Worm (Caenorhabditis elegans) whole organism, young adult: ENCODE results near the gene K12D12.4.
"Not testable (repeated sequence)": the region's sequence is repeated elsewhere in the genome, so short reads cannot be mapped to it uniquely, and the experiment has no call there.

Experiments used
- F22D6.2 ChIP-seq: sonication (generic microtip); optimal IDR thresholded peaks from 2 replicates; lab custom pipeline; 2016; ENCODE audit warnings: mild to moderate bottlenecking, missing genetic modification characterization, missing compliant biosample characterization
- ama-1 ChIP-seq, 3 experiments: fragments of 150-350 bp in 1 of 3; sonication (generic microtip) in 2 of 3; optimal IDR thresholded peaks; 2 replicates each; lab custom pipeline; 2014 to 2018; ENCODE audit warnings: missing biosample characterization in 2 of 3, missing genetic modification characterization in 2 of 3, missing genetic modification reagents in 2 of 3

ce11 chrII:11824673-11825072, 40.9 kb downstream of the K12D12.4 start:
- not testable (repeated sequence) for TF ChIP-seq ama-1 (optimal IDR thresholded peaks at IDR 0.05; lab: Kevin White, UChicago); ama-1 (GFP tag; optimal IDR thresholded peaks at IDR 0.05; lab: Kevin White, UChicago); F22D6.2 (tag; lab: Kevin White, UChicago)
